Fruit fly (Drosophila melanogaster) whole organism, embryonic: ENCODE results near the gene SmydA-2.
A peak's percentile ranks its signal among the peaks of the same experiment; 100 is the strongest.

Experiments used
- CG10543 ChIP-seq: fragments of 200-800 bp; sonication (Bioruptor generic); optimal IDR thresholded peaks from 3 replicates; lab custom pipeline; 2017; ENCODE audit warnings: missing biosample characterization, mild to moderate bottlenecking, missing genetic modification characterization, moderate library complexity
- CG12769 ChIP-seq: fragments of 200-800 bp; sonication (Bioruptor generic); optimal IDR thresholded peaks from 2 replicates; lab custom pipeline; 2019; ENCODE audit warnings: missing biosample characterization, mild to moderate bottlenecking, missing genetic modification characterization, moderate library complexity
- CG13287 ChIP-seq: fragments of 200-800 bp; sonication (Bioruptor generic); IDR thresholded peaks from 2 replicates; pipeline ENCODE4 v1.3.6; 2022; ENCODE audit warnings: missing biosample characterization, missing genetic modification characterization; ENCODE audit not compliant: partially characterized antibody
- CG13624 ChIP-seq: fragments of 200-800 bp; sonication (Bioruptor generic); optimal IDR thresholded peaks from 2 replicates; lab custom pipeline; 2016; ENCODE audit warnings: missing biosample characterization, missing genetic modification characterization
- CG15479 ChIP-seq: fragments of 200-800 bp; sonication (Bioruptor generic); optimal IDR thresholded peaks from 3 replicates; lab custom pipeline; 2019; ENCODE audit warnings: missing biosample characterization, mild to moderate bottlenecking, missing genetic modification characterization, moderate library complexity
- CG17612 ChIP-seq: fragments of 200-800 bp; sonication (Bioruptor generic); IDR thresholded peaks from 2 replicates; pipeline ENCODE4 v1.3.6; 2022; ENCODE audit warnings: missing biosample characterization, missing genetic modification characterization
- CG2120 ChIP-seq: fragments of 200-800 bp; sonication (Bioruptor generic); optimal IDR thresholded peaks from 3 replicates; lab custom pipeline; 2016; ENCODE audit warnings: missing biosample characterization, missing genetic modification characterization
- CG30431 ChIP-seq: fragments of 200-800 bp; sonication (Bioruptor generic); optimal IDR thresholded peaks from 2 replicates; lab custom pipeline; 2017; ENCODE audit warnings: missing biosample characterization, missing genetic modification characterization
- CG3726 ChIP-seq: fragments of 200-800 bp; sonication (Bioruptor generic); IDR thresholded peaks from 3 replicates; pipeline ENCODE4, ENCODE4 v1.3.6; 2022; ENCODE audit warnings: missing biosample characterization, missing genetic modification characterization
- CG6272 ChIP-seq: fragments of 200-800 bp; sonication (Bioruptor generic); IDR thresholded peaks from 2 replicates; pipeline ENCODE4 v1.3.6; 2022; ENCODE audit warnings: missing biosample characterization, missing genetic modification characterization
- CG6791 ChIP-seq: fragments of 200-800 bp; sonication (Bioruptor generic); IDR thresholded peaks from 3 replicates; pipeline ENCODE4 v1.3.6; 2022; ENCODE audit warnings: missing biosample characterization, missing genetic modification characterization; ENCODE audit not compliant: partially characterized antibody
- CG7372 ChIP-seq: fragments of 200-800 bp; sonication (Bioruptor generic); IDR thresholded peaks from 2 replicates; pipeline ENCODE4 v1.3.6; 2022; ENCODE audit warnings: missing biosample characterization, missing genetic modification characterization
- CG7556 ChIP-seq: fragments of 200-800 bp; sonication (Bioruptor generic); optimal IDR thresholded peaks from 2 replicates; lab custom pipeline; 2017; ENCODE audit warnings: missing biosample characterization, mild to moderate bottlenecking, missing genetic modification characterization
- CG8290 ChIP-seq, 3 experiments: fragments of 200-800 bp; sonication (Bioruptor generic); optimal IDR thresholded peaks; 2 replicates each; lab custom pipeline; 2016 to 2019; ENCODE audit warnings: missing biosample characterization in 3 of 3, missing genetic modification characterization in 3 of 3, mild to moderate bottlenecking in 2 of 3, moderate library complexity in 1 of 3
- CG8359 ChIP-seq: fragments of 200-800 bp; sonication (Bioruptor generic); optimal IDR thresholded peaks from 2 replicates; lab custom pipeline; 2017; ENCODE audit warnings: missing biosample characterization, mild to moderate bottlenecking, missing genetic modification characterization, borderline replicate concordance
- CG9727 ChIP-seq: fragments of 200-800 bp; sonication (Bioruptor generic); optimal IDR thresholded peaks from 3 replicates; lab custom pipeline; 2017; ENCODE audit warnings: missing biosample characterization, mild to moderate bottlenecking, missing genetic modification characterization
- D19A ChIP-seq: fragments of 200-800 bp; optimal IDR thresholded peaks from 3 replicates; lab custom pipeline; 2019; ENCODE audit warnings: missing biosample characterization, mild to moderate bottlenecking, missing genetic modification characterization, moderate library complexity
- Dek ChIP-seq: fragments of 200-800 bp; sonication (Bioruptor generic); optimal IDR thresholded peaks from 3 replicates; lab custom pipeline; 2019; ENCODE audit warnings: missing biosample characterization, mild to moderate bottlenecking, missing genetic modification characterization, moderate library complexity
- Dp ChIP-seq: fragments of 200-800 bp; sonication (Bioruptor generic); optimal IDR thresholded peaks from 2 replicates; lab custom pipeline; 2018; ENCODE audit warnings: missing biosample characterization, mild to moderate bottlenecking, missing genetic modification characterization, moderate library complexity
- E2f2 ChIP-seq: fragments of 200-800 bp; sonication (Bioruptor generic); IDR thresholded peaks from 2 replicates; pipeline ENCODE4 v1.3.6; 2022; ENCODE audit warnings: missing biosample characterization, missing genetic modification characterization
- Fer2 ChIP-seq: fragments of 200-800 bp; sonication (Bioruptor generic); optimal IDR thresholded peaks from 2 replicates; lab custom pipeline; 2018; ENCODE audit warnings: missing biosample characterization, mild to moderate bottlenecking, missing genetic modification characterization, moderate library complexity
- HLHmδ ChIP-seq: fragments of 200-800 bp; sonication (Bioruptor generic); optimal IDR thresholded peaks from 2 replicates; lab custom pipeline; 2018; ENCODE audit warnings: missing biosample characterization, mild to moderate bottlenecking, missing genetic modification characterization, moderate library complexity
- Hmr ChIP-seq: fragments of 200-800 bp; sonication (Bioruptor generic); optimal IDR thresholded peaks from 3 replicates; lab custom pipeline; 2017; ENCODE audit warnings: mild to moderate bottlenecking, missing biosample characterization, missing genetic modification reagents, missing genetic modification characterization
- Meics ChIP-seq: fragments of 200-800 bp; sonication (Bioruptor generic); optimal IDR thresholded peaks from 2 replicates; lab custom pipeline; 2017; ENCODE audit warnings: missing biosample characterization, mild to moderate bottlenecking, missing genetic modification characterization
- Side ChIP-seq: fragments of 200-800 bp; sonication (Bioruptor generic); optimal IDR thresholded peaks from 2 replicates; lab custom pipeline; 2016; ENCODE audit warnings: missing biosample characterization, missing genetic modification characterization
- YL-1 ChIP-seq: fragments of 200-800 bp; sonication (Bioruptor generic); optimal IDR thresholded peaks from 3 replicates; lab custom pipeline; 2017; ENCODE audit warnings: missing biosample characterization, mild to moderate bottlenecking, missing genetic modification characterization
- amos ChIP-seq: fragments of 200-800 bp; sonication (Bioruptor generic); IDR thresholded peaks from 2 replicates; pipeline ENCODE4 v1.3.6; 2022; ENCODE audit warnings: missing biosample characterization, missing genetic modification characterization; ENCODE audit not compliant: partially characterized antibody
- az2 ChIP-seq: fragments of 200-800 bp; sonication (Bioruptor generic); optimal IDR thresholded peaks from 3 replicates; lab custom pipeline; 2016; ENCODE audit warnings: missing biosample characterization, missing genetic modification characterization
- bbx ChIP-seq: fragments of 200-800 bp; sonication (Bioruptor generic); IDR thresholded peaks from 2 replicates; pipeline ENCODE4 v1.3.6; 2022; ENCODE audit warnings: missing biosample characterization, missing genetic modification characterization; ENCODE audit not compliant: partially characterized antibody
- chinmo ChIP-seq: fragments of 200-800 bp; sonication (Bioruptor generic); IDR thresholded peaks from 4 replicates; pipeline ENCODE4 v1.3.6; 2022; ENCODE audit warnings: missing biosample characterization, missing genetic modification characterization; ENCODE audit not compliant: partially characterized antibody
- ci ChIP-seq: fragments of 200-800 bp; sonication (Bioruptor generic); IDR thresholded peaks from 3 replicates; pipeline ENCODE4 v1.3.6; 2022; ENCODE audit warnings: missing biosample characterization, missing genetic modification characterization
- crc ChIP-seq: fragments of 200-800 bp; sonication (Bioruptor generic); optimal IDR thresholded peaks from 2 replicates; lab custom pipeline; 2016; ENCODE audit warnings: missing biosample characterization, missing genetic modification characterization
- dmrt99B ChIP-seq: fragments of 200-800 bp; sonication (Bioruptor generic); optimal IDR thresholded peaks from 2 replicates; lab custom pipeline; 2018; ENCODE audit warnings: missing biosample characterization, mild to moderate bottlenecking, missing genetic modification characterization, moderate library complexity
- exex ChIP-seq: fragments of 200-800 bp; sonication (Bioruptor generic); optimal IDR thresholded peaks from 4 replicates; lab custom pipeline; 2018; ENCODE audit warnings: missing biosample characterization, mild to moderate bottlenecking, missing genetic modification characterization, moderate library complexity
- grn ChIP-seq: fragments of 200-800 bp; sonication (Bioruptor generic); optimal IDR thresholded peaks from 3 replicates; lab custom pipeline; 2017; ENCODE audit warnings: missing biosample characterization, missing genetic modification characterization
- jumu ChIP-seq: fragments of 200-800 bp; sonication (Bioruptor generic); optimal IDR thresholded peaks from 3 replicates; lab custom pipeline; 2016; ENCODE audit warnings: missing biosample characterization, missing genetic modification characterization
- otp ChIP-seq: fragments of 200-800 bp; sonication (Bioruptor generic); IDR thresholded peaks from 3 replicates; pipeline ENCODE4, ENCODE4 v1.3.6; 2022; ENCODE audit warnings: missing biosample characterization, missing genetic modification characterization
- salm ChIP-seq: fragments of 200-800 bp; sonication (Bioruptor generic); optimal IDR thresholded peaks from 2 replicates; lab custom pipeline; 2018; ENCODE audit warnings: missing biosample characterization, mild to moderate bottlenecking, missing genetic modification characterization
- scrt ChIP-seq: fragments of 200-800 bp; sonication (Bioruptor generic); optimal IDR thresholded peaks from 2 replicates; lab custom pipeline; 2018; ENCODE audit warnings: missing biosample characterization, mild to moderate bottlenecking, missing genetic modification characterization, moderate library complexity
- seq ChIP-seq: fragments of 200-800 bp; sonication (Bioruptor generic); IDR thresholded peaks from 2 replicates; pipeline ENCODE4 v1.3.6; 2022; ENCODE audit warnings: missing biosample characterization, missing genetic modification characterization
- slbo ChIP-seq: fragments of 200-800 bp; sonication (Bioruptor generic); IDR thresholded peaks from 2 replicates; pipeline ENCODE4 v1.3.6; 2022; ENCODE audit warnings: missing biosample characterization, missing genetic modification characterization
- sna ChIP-seq: fragments of 200-800 bp; sonication (Bioruptor generic); IDR thresholded peaks from 2 replicates; pipeline ENCODE4 v1.3.6; 2022; ENCODE audit warnings: missing biosample characterization, missing genetic modification characterization; ENCODE audit not compliant: partially characterized antibody
- so ChIP-seq: fragments of 200-800 bp; sonication (Bioruptor generic); IDR thresholded peaks from 3 replicates; pipeline ENCODE4 v1.3.6; 2022; ENCODE audit warnings: missing biosample characterization, missing genetic modification characterization
- twi ChIP-seq: fragments of 200-800 bp; optimal IDR thresholded peaks from 2 replicates; lab custom pipeline; 2019; ENCODE audit warnings: missing biosample characterization, mild to moderate bottlenecking, missing genetic modification characterization, moderate library complexity
- unc-4 ChIP-seq: fragments of 200-800 bp; sonication (Bioruptor generic); IDR thresholded peaks from 2 replicates; pipeline ENCODE4 v1.3.6; 2022; ENCODE audit warnings: missing biosample characterization, missing genetic modification characterization; ENCODE audit not compliant: partially characterized antibody
- vnd ChIP-seq: fragments of 200-800 bp; sonication (Bioruptor generic); IDR thresholded peaks from 3 replicates; pipeline ENCODE4 v1.3.6; 2022; ENCODE audit warnings: missing biosample characterization, missing genetic modification characterization; ENCODE audit not compliant: partially characterized antibody
- z ChIP-seq: fragments of 200-800 bp; sonication (Bioruptor generic); IDR thresholded peaks from 3 replicates; pipeline ENCODE4 v1.3.6; 2022; ENCODE audit warnings: missing biosample characterization, missing genetic modification characterization

The SmydA-2 gene

dm6 chr3L:18995667-18996029, 7.4 kb downstream of the SmydA-2 start (continued):
- no peak for TF ChIP-seq CG7556 (GFP tag; lab: Kevin White, UChicago)
- TF ChIP-seq dmrt99B = no peak
- peak; percentile 21 for TF ChIP-seq Dp
- TF ChIP-seq CG13287 (GFP tag; lab: Robert Waterston, UW) = peak; percentile 32; the same call in 1 of the 2 replicates
- TF ChIP-seq seq (GFP tag; lab: Robert Waterston, UW) = peak; percentile 13; the same call in 1 of the 2 replicates
- peak; percentile 56 for TF ChIP-seq E2f2 (GFP tag; lab: Robert Waterston, UW)
- no peak for TF ChIP-seq Fer2 (tag; lab: Kevin White, UChicago)
- 0 out of 2 replicates have a peak, but pooled peaks have one; percentile 24 for TF ChIP-seq unc-4 (GFP tag; lab: Robert Waterston, UW)
- peak; percentile 13 for TF ChIP-seq CG10543 (GFP tag; lab: Kevin White, UChicago)
- peak; percentile 27; the same call in 1 of the 2 replicates for TF ChIP-seq bbx (GFP tag; lab: Robert Waterston, UW)
- peak; percentile 28; the same call in 1 of the 2 replicates for TF ChIP-seq CG7372 (GFP tag; lab: Robert Waterston, UW)
- 0 out of 3 replicates have a peak, but pooled peaks have one; percentile 25 for TF ChIP-seq z (GFP tag; lab: Robert Waterston, UW)
- peak; percentile 15; the same call in 1 of the 3 replicates for TF ChIP-seq ci (GFP tag; lab: Robert Waterston, UW)
- TF ChIP-seq scrt (GFP tag; lab: Kevin White, UChicago) = peak; percentile 24
- no peak for TF ChIP-seq CG8290 (GFP tag; optimal IDR thresholded peaks at IDR 0.05; lab: Kevin White, UChicago)
- peak in 1 of 2 experiments; percentile 11 for TF ChIP-seq CG8290 (tag; optimal IDR thresholded peaks at IDR 0.05; lab: Kevin White, UChicago)
- TF ChIP-seq YL-1 (GFP tag; lab: Kevin White, UChicago) = no peak
- no peak for TF ChIP-seq grn (GFP tag; lab: Kevin White, UChicago)
- TF ChIP-seq amos (GFP tag; lab: Robert Waterston, UW) = peak; percentile 42; the same call in 1 of the 2 replicates

dm6 chr3L:18994505-18994969, 8.5 kb downstream of the SmydA-2 start:
- TF ChIP-seq CG9727 (GFP tag; lab: Kevin White, UChicago) (no peak), jumu (GFP tag; lab: Kevin White, UChicago) (no peak), slbo (GFP tag; lab: Robert Waterston, UW) (no peak), HLHmδ (GFP tag; lab: Kevin White, UChicago) (no peak), Meics (no peak), ci (GFP tag; lab: Robert Waterston, UW) (peak; percentile 34; the same call in 1 of the 3 replicates), CG8359 (GFP tag; lab: Kevin White, UChicago) (no peak), Dek (tag; lab: Kevin White, UChicago) (no peak), so (GFP tag; lab: Robert Waterston, UW) (no peak), vnd (GFP tag; lab: Robert Waterston, UW) (peak; percentile 72), exex (tag; lab: Kevin White, UChicago) (peak; percentile 92), Hmr (GFP tag; lab: Kevin White, UChicago) (peak; percentile 52), CG30431 (GFP tag; lab: Kevin White, UChicago) (no peak), az2 (GFP tag; lab: Kevin White, UChicago) (no peak), CG6791 (no peak), CG6272 (GFP tag; lab: Robert Waterston, UW) (no peak), CG13624 (GFP tag; lab: Kevin White, UChicago) (peak; percentile 19), CG12769 (tag; lab: Kevin White, UChicago) (peak; percentile 48), D19A (peak; percentile 47), scrt (GFP tag; lab: Kevin White, UChicago) (peak; percentile 75), chinmo (GFP tag; lab: Robert Waterston, UW) (peak; percentile 79; the same call in 1 of the 4 replicates), crc (GFP tag; lab: Kevin White, UChicago) (no peak), CG15479 (GFP tag; lab: Kevin White, UChicago) (no peak), twi (tag; lab: Kevin White, UChicago) (peak; percentile 34), otp (GFP tag; lab: Robert Waterston, UW) (no peak), CG3726 (GFP tag; lab: Robert Waterston, UW) (no peak), CG17612 (GFP tag; lab: Robert Waterston, UW) (no peak), Side (no peak), sna (GFP tag; lab: Robert Waterston, UW) (no peak), salm (tag; lab: Kevin White, UChicago) (peak; percentile 72), CG2120 (no peak)
